Worm (Caenorhabditis elegans): ENCODE results near the gene W02H5.8.

W02H5.8 gene

DNA sequence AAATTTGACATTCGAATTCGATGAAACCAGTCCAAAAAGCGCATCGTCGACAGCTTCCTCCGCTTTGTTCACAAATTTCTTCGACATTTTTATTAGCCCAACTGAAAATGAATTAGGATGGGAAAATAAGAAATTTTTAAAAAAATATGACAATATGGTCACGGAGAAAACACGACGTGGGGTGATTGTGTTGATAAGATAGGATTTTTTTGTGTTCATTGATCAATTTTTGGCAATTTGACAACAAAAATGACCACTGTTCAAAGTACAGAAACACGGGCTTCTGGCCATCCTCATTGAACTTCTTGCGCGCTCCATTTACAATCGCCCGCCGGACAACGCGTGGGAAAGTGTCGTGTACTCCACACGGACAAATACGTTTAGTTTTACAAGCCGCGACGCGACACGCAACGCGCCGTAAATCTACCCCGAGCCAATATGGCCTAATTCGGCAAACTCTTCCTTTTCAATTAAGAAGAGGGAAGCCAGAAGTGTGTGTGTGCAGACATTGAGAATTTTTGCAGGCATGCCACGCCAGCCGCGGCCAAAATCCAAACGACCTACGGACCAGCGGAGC lies at the start of gene W02H5.8, which contains the start of gene angl-1:
Gene W02H5.8, minus strand, starts transcription at position 101 of the 577 bp plus-strand sequence.
Gene angl-1, plus strand, starts transcription at position 527 of the 577 bp plus-strand sequence.
- no peak for TF ChIP-seq ttx-3 (tag; optimal IDR thresholded peaks at IDR 0.05)
- no peak for TF ChIP-seq nhr-11 (tag; optimal IDR thresholded peaks at IDR 0.05)
- TF ChIP-seq ceh-31 (tag; optimal IDR thresholded peaks at IDR 0.05) = no peak
- TF ChIP-seq T23F11.4 (GFP tag; optimal IDR thresholded peaks at IDR 0.05) = no peak
- no peak for TF ChIP-seq pag-3 (tag; optimal IDR thresholded peaks at IDR 0.05; ENCODE audit: borderline replicate concordance)
- no peak for TF ChIP-seq unc-42 (tag; optimal IDR thresholded peaks at IDR 0.05)
- TF ChIP-seq eyg-1 (tag; optimal IDR thresholded peaks at IDR 0.05) = no peak
- TF ChIP-seq ceh-18 (tag; optimal IDR thresholded peaks at IDR 0.05) = no peak
- no peak for TF ChIP-seq ceh-24 (tag; optimal IDR thresholded peaks at IDR 0.05)
- TF ChIP-seq hlh-6 (tag; optimal IDR thresholded peaks at IDR 0.05) = no peak
- no peak for TF ChIP-seq ceh-45 (GFP tag; IDR thresholded peaks at IDR 0.05)
- TF ChIP-seq hlh-8 (tag; optimal IDR thresholded peaks at IDR 0.05) = no peak
- no peak for TF ChIP-seq dve-1 (tag; optimal IDR thresholded peaks at IDR 0.05)
- TF ChIP-seq Y22D7AL.16 (tag; optimal IDR thresholded peaks at IDR 0.05) = no peak
- TF ChIP-seq syd-9 (tag; optimal IDR thresholded peaks at IDR 0.05) = no peak
- no peak for TF ChIP-seq npax-4 (tag; optimal IDR thresholded peaks at IDR 0.05)
- TF ChIP-seq ceh-19 (GFP tag; optimal IDR thresholded peaks at IDR 0.05) = no peak

DNA sequence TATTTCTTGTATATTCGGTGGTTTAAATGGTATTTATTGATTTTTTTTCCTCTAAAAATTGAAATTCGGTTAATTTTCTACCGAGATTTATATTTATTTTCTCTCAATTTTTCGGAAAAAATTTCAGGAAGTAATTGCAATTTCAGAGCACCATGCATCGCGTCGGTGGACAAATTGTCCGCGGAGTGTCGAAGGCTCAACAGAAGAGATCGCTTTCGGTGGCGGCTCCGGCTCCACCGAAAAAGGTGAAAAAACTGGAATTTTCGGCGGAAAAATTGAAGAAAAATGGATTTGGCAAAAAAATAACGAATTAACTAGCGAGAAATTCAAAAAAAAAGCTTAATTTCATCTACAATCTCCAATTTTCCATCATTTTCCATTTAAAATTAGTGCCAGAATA lies 46.4 kb upstream of the W02H5.8 start, which contains the start of gene nuo-5:
Gene nuo-5, plus strand, starts transcription at position 147 of the 400 bp plus-strand sequence.
- no peak for TF ChIP-seq nhr-11 (tag; optimal IDR thresholded peaks at IDR 0.05)
- no peak for TF ChIP-seq pha-2 (tag; optimal IDR thresholded peaks at IDR 0.05)
- TF ChIP-seq elt-2 (tag; optimal IDR thresholded peaks at IDR 0.05) = no peak
- no peak for TF ChIP-seq syd-9 (tag; optimal IDR thresholded peaks at IDR 0.05)
- TF ChIP-seq ceh-48 (tag; optimal IDR thresholded peaks at IDR 0.05) = no peak
- TF ChIP-seq nfya-1 (tag; optimal IDR thresholded peaks at IDR 0.05) = no peak
- no peak for TF ChIP-seq C38D4.7 (GFP tag; optimal IDR thresholded peaks at IDR 0.05)
- no peak for TF ChIP-seq ceh-6 (GFP tag; optimal IDR thresholded peaks at IDR 0.05)
- TF ChIP-seq zip-5 (tag; optimal IDR thresholded peaks at IDR 0.05) = no peak
- TF ChIP-seq F13H6.1 (tag; optimal IDR thresholded peaks at IDR 0.05) = no peak
- TF ChIP-seq sox-2 (GFP tag; IDR thresholded peaks at IDR 0.05) = no peak
- no peak for TF ChIP-seq fkh-6 (tag; optimal IDR thresholded peaks at IDR 0.05)
- no peak for TF ChIP-seq hlh-13 (GFP tag; optimal IDR thresholded peaks at IDR 0.05)
- TF ChIP-seq K09A11.1 (tag; optimal IDR thresholded peaks at IDR 0.05; ENCODE audit: insufficient read depth) = no peak
- TF ChIP-seq ceh-24 (tag; optimal IDR thresholded peaks at IDR 0.05) = no peak
- no peak for TF ChIP-seq pat-9 (tag; optimal IDR thresholded peaks at IDR 0.05)
- TF ChIP-seq ceh-22 (tag; optimal IDR thresholded peaks at IDR 0.05) = no peak
- no peak for TF ChIP-seq unc-86 (tag; optimal IDR thresholded peaks at IDR 0.05)
- TF ChIP-seq pha-4 (tag; optimal IDR thresholded peaks at IDR 0.05) = no peak
- TF ChIP-seq sdc-2 (tag; optimal IDR thresholded peaks at IDR 0.05) = no peak

ce11 chrV:2697693-2698092 lies 45.2 kb upstream of the W02H5.8 start:
- TF ChIP-seq unc-86 (tag; optimal IDR thresholded peaks at IDR 0.05) (peak; percentile 40), ama-1 (optimal IDR thresholded peaks at IDR 0.05) (no peak), elt-2 (tag; optimal IDR thresholded peaks at IDR 0.05) (peak; percentile 8), ttx-3 (tag; optimal IDR thresholded peaks at IDR 0.05) (peak; percentile 34), zip-5 (tag; optimal IDR thresholded peaks at IDR 0.05) (peak; percentile 20)

ce11 chrV:2695935-2696334 lies 43.5 kb upstream of the W02H5.8 start, which contains the start of gene Y45G12B.3:
Y45G12B.3 (minus strand) TSS chrV:2696254.
- no peak for TF ChIP-seq nfya-1 (tag; optimal IDR thresholded peaks at IDR 0.05)
- no peak for TF ChIP-seq nhr-232 (tag; optimal IDR thresholded peaks at IDR 0.05)
- TF ChIP-seq ceh-31 (tag; optimal IDR thresholded peaks at IDR 0.05) = no peak
- no peak for TF ChIP-seq rnt-1 (tag; optimal IDR thresholded peaks at IDR 0.05)
- TF ChIP-seq mec-3 (tag; optimal IDR thresholded peaks at IDR 0.05; ENCODE audit: borderline replicate concordance) = no peak
- TF ChIP-seq che-1 (tag; optimal IDR thresholded peaks at IDR 0.05) = no peak
- no peak for TF ChIP-seq C08G9.2 (tag; optimal IDR thresholded peaks at IDR 0.05)
- no peak for TF ChIP-seq madf-2 (tag; optimal IDR thresholded peaks at IDR 0.05)
- no peak for TF ChIP-seq unc-3 (GFP tag; conservative IDR thresholded peaks at IDR 0.05)
- TF ChIP-seq unc-3 (tag; optimal IDR thresholded peaks at IDR 0.05) = no peak
- TF ChIP-seq ceh-30 (tag; optimal IDR thresholded peaks at IDR 0.05) = no peak
- no peak for TF ChIP-seq hlh-30 (tag; optimal IDR thresholded peaks at IDR 0.05; ENCODE audit: insufficient read depth)
- TF ChIP-seq sox-4 (tag; optimal IDR thresholded peaks at IDR 0.05) = no peak
- TF ChIP-seq hlh-6 (tag; optimal IDR thresholded peaks at IDR 0.05) = no peak
- TF ChIP-seq fkh-10 (GFP tag; optimal IDR thresholded peaks at IDR 0.05) = no peak
- no peak for TF ChIP-seq pat-9 (tag; optimal IDR thresholded peaks at IDR 0.05)
- TF ChIP-seq ref-2 (tag; optimal IDR thresholded peaks at IDR 0.05) = no peak
- no peak for TF ChIP-seq unc-86 (tag; optimal IDR thresholded peaks at IDR 0.05)
- no peak for TF ChIP-seq ceh-22 (tag; optimal IDR thresholded peaks at IDR 0.05)
